Fruit fly (Drosophila melanogaster): ENCODE results near the gene SdhD.

SdhD gene

DNA sequence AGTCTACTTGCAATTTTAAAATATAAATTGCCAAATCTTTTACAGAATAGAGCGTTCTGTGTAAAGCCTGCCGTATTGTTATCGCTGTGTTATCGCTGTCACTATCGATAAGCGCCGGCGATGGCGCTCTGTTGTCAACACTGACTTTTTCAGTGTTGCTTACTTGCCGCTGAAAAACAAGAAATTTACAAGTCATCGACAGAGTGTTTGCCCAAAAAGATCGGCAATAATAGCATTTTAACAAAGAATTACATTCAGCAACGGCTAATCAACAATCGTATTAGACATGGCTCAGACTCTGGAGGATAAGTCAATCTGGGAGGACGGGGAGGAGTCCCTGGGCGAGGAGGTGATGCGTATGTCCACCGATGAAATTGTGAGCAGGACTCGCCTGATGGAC lies 7.7 kb downstream of the SdhD start, which contains the start of the genes RanBP3 and Rpt5 (continued):
- TF ChIP-seq gro (GFP tag; optimal IDR thresholded peaks at IDR 0.05): peak; percentile 70
- TF ChIP-seq CG33213 (GFP tag; optimal IDR thresholded peaks at IDR 0.05): peak; percentile 61
- TF ChIP-seq CG11093 (GFP tag; IDR thresholded peaks at IDR 0.05): no peak
- peak; percentile 49 for TF ChIP-seq CG13296 (GFP tag; optimal IDR thresholded peaks at IDR 0.05)
- TF ChIP-seq exex (tag; optimal IDR thresholded peaks at IDR 0.05): no peak
- peak; percentile 58 for TF ChIP-seq dm (GFP tag; optimal IDR thresholded peaks at IDR 0.05)
- no peak for TF ChIP-seq Oaz (GFP tag; IDR thresholded peaks at IDR 0.05)
- no peak for TF ChIP-seq hkb (optimal IDR thresholded peaks at IDR 0.05)
- TF ChIP-seq hkb (GFP tag; IDR thresholded peaks at IDR 0.05): 0 out of 2 replicates have a peak, but pooled peaks have one; percentile 20
- no peak for TF ChIP-seq jigr1 (GFP tag; IDR thresholded peaks at IDR 0.05)
- TF ChIP-seq CG17361 (GFP tag; IDR thresholded peaks at IDR 0.05): no peak
- TF ChIP-seq Stat92E (GFP tag; optimal IDR thresholded peaks at IDR 0.05): peak in 1 of 3 experiments; percentile 2
- TF ChIP-seq Abd-B (GFP tag; optimal IDR thresholded peaks at IDR 0.05): no peak
- no peak for TF ChIP-seq CG10654 (GFP tag; optimal IDR thresholded peaks at IDR 0.05)
- TF ChIP-seq CG33557 (GFP tag; optimal IDR thresholded peaks at IDR 0.05): no peak
- TF ChIP-seq HLHmδ (GFP tag; optimal IDR thresholded peaks at IDR 0.05): no peak
- TF ChIP-seq CG8359 (GFP tag; optimal IDR thresholded peaks at IDR 0.05; ENCODE audit: borderline replicate concordance): no peak
- no peak for TF ChIP-seq ac (GFP tag; optimal IDR thresholded peaks at IDR 0.05)
- TF ChIP-seq Hand (GFP tag; optimal IDR thresholded peaks at IDR 0.05): no peak
- no peak for TF ChIP-seq lola (GFP tag; optimal IDR thresholded peaks at IDR 0.05)
- TF ChIP-seq CG5180 (GFP tag; optimal IDR thresholded peaks at IDR 0.05): no peak
- TF ChIP-seq CG9437 (GFP tag; optimal IDR thresholded peaks at IDR 0.05): no peak
- TF ChIP-seq CG15073 (GFP tag; optimal IDR thresholded peaks at IDR 0.05): peak; percentile 8
- TF ChIP-seq Neu2 (GFP tag; optimal IDR thresholded peaks at IDR 0.05; ENCODE audit: borderline replicate concordance): peak; percentile 33
- no peak for TF ChIP-seq grn (GFP tag; optimal IDR thresholded peaks at IDR 0.05)
- no peak for TF ChIP-seq CG17802 (tag; optimal IDR thresholded peaks at IDR 0.05)
- peak; percentile 44 for TF ChIP-seq mirr (GFP tag; optimal IDR thresholded peaks at IDR 0.05)
- TF ChIP-seq BtbVII (GFP tag; optimal IDR thresholded peaks at IDR 0.05): no peak
- no peak for TF ChIP-seq tll (GFP tag; optimal IDR thresholded peaks at IDR 0.05)
- TF ChIP-seq Six4 (GFP tag; optimal IDR thresholded peaks at IDR 0.05): peak; percentile 14
- no peak for TF ChIP-seq fd3F (GFP tag; optimal IDR thresholded peaks at IDR 0.05)
- TF ChIP-seq sna (GFP tag; IDR thresholded peaks at IDR 0.05; ENCODE audit: partially characterized antibody): peak; percentile 68
- no peak for TF ChIP-seq CG14965 (GFP tag; optimal IDR thresholded peaks at IDR 0.05; ENCODE audit: borderline replicate concordance)
- TF ChIP-seq CG32772 (GFP tag; IDR thresholded peaks at IDR 0.05): no peak
- TF ChIP-seq CG18262 (tag; optimal IDR thresholded peaks at IDR 0.05): no peak
- TF ChIP-seq pita (GFP tag; optimal IDR thresholded peaks at IDR 0.05): no peak
- TF ChIP-seq Trl (optimal IDR thresholded peaks at IDR 0.05): no peak
- TF ChIP-seq Trl (GFP tag; optimal IDR thresholded peaks at IDR 0.05): peak; percentile 50
- TF ChIP-seq sima (GFP tag; optimal IDR thresholded peaks at IDR 0.05): no peak
- no peak for TF ChIP-seq zf30C (GFP tag; optimal IDR thresholded peaks at IDR 0.05)
- TF ChIP-seq CG3163 (GFP tag; optimal IDR thresholded peaks at IDR 0.05): peak; percentile 63
- no peak for TF ChIP-seq CG30431 (GFP tag; optimal IDR thresholded peaks at IDR 0.05)
- no peak for TF ChIP-seq kni (GFP tag; optimal IDR thresholded peaks at IDR 0.05)
- peak; percentile 60; the same call in 1 of the 2 replicates for TF ChIP-seq CG32532 (GFP tag; IDR thresholded peaks at IDR 0.05)
- TF ChIP-seq MTF-1 (GFP tag; optimal IDR thresholded peaks at IDR 0.05; ENCODE audit: borderline replicate concordance): no peak
- peak; percentile 96 for TF ChIP-seq CG4617 (GFP tag; optimal IDR thresholded peaks at IDR 0.05; ENCODE audit: borderline replicate concordance)
- peak; percentile 91 for TF ChIP-seq Ets65A (GFP tag)
- TF ChIP-seq luna (GFP tag; optimal IDR thresholded peaks at IDR 0.05): peak; percentile 69
- TF ChIP-seq CG12299 (tag; optimal IDR thresholded peaks at IDR 0.05): no peak
- peak; percentile 27 for TF ChIP-seq CG1233 (GFP tag; optimal IDR thresholded peaks at IDR 0.05)
- peak; percentile 36 for TF ChIP-seq chn (GFP tag; optimal IDR thresholded peaks at IDR 0.05)

All from whole organism, embryonic.